Fruit fly (Drosophila melanogaster) whole organism, embryonic: ENCODE data around the gene CG5382.

Source experiments
- Bdp1 ChIP-seq: fragments of 200-800 bp; sonication (Bioruptor generic); optimal IDR thresholded peaks from 3 replicates; lab custom pipeline; 2016; ENCODE audit warnings: missing biosample characterization, missing genetic modification characterization
- CG10543 ChIP-seq: fragments of 200-800 bp; sonication (Bioruptor generic); optimal IDR thresholded peaks from 3 replicates; lab custom pipeline; 2017; ENCODE audit warnings: missing biosample characterization, mild to moderate bottlenecking, missing genetic modification characterization, moderate library complexity
- CG11093 ChIP-seq: fragments of 200-800 bp; sonication (Bioruptor generic); IDR thresholded peaks from 3 replicates; pipeline ENCODE4 v1.3.6; 2022; ENCODE audit warnings: missing biosample characterization, missing genetic modification characterization
- CG12104 ChIP-seq: fragments of 200-800 bp; sonication (Bioruptor generic); optimal IDR thresholded peaks from 3 replicates; lab custom pipeline; 2016; ENCODE audit warnings: missing biosample characterization, missing genetic modification characterization
- CG15696 ChIP-seq: fragments of 200-800 bp; sonication (Bioruptor generic); optimal IDR thresholded peaks from 2 replicates; lab custom pipeline; 2019; ENCODE audit warnings: missing biosample characterization, mild to moderate bottlenecking, missing genetic modification characterization, moderate library complexity
- CG1603 ChIP-seq: fragments of 200-800 bp; sonication (Bioruptor generic); optimal IDR thresholded peaks from 2 replicates; lab custom pipeline; 2019; ENCODE audit warnings: missing biosample characterization, mild to moderate bottlenecking, missing genetic modification characterization, moderate library complexity
- CG2712 ChIP-seq: fragments of 200-800 bp; optimal IDR thresholded peaks from 3 replicates; lab custom pipeline; 2019; ENCODE audit warnings: missing biosample characterization, mild to moderate bottlenecking, missing genetic modification characterization, moderate library complexity
- CG3163 ChIP-seq: fragments of 200-800 bp; sonication (Bioruptor generic); optimal IDR thresholded peaks from 3 replicates; lab custom pipeline; 2016; ENCODE audit warnings: missing biosample characterization, missing genetic modification characterization
- CG32767 ChIP-seq: fragments of 200-800 bp; sonication (Bioruptor generic); IDR thresholded peaks from 2 replicates; pipeline ENCODE4 v1.3.6; 2022; ENCODE audit warnings: missing biosample characterization, missing genetic modification characterization
- CG33213 ChIP-seq: fragments of 200-800 bp; sonication (Bioruptor generic); optimal IDR thresholded peaks from 3 replicates; lab custom pipeline; 2016; ENCODE audit warnings: missing biosample characterization, missing genetic modification characterization
- CG6175 ChIP-seq: fragments of 200-800 bp; sonication (Bioruptor generic); IDR thresholded peaks from 3 replicates; pipeline ENCODE4 v1.3.6; 2022; ENCODE audit warnings: missing biosample characterization, missing genetic modification characterization
- CG9932 ChIP-seq: fragments of 200-800 bp; sonication (Bioruptor generic); IDR thresholded peaks from 2 replicates; pipeline ENCODE4 v1.3.6; 2022; ENCODE audit warnings: missing biosample characterization, missing genetic modification characterization
- Dek ChIP-seq: fragments of 200-800 bp; sonication (Bioruptor generic); optimal IDR thresholded peaks from 3 replicates; lab custom pipeline; 2019; ENCODE audit warnings: missing biosample characterization, mild to moderate bottlenecking, missing genetic modification characterization, moderate library complexity
- Dip2 ChIP-seq: fragments of 200-800 bp; sonication (Bioruptor generic); IDR thresholded peaks from 2 replicates; pipeline ENCODE4 v1.3.6; 2022; ENCODE audit warnings: missing biosample characterization, missing genetic modification characterization
- Dip3 ChIP-seq: fragments of 200-800 bp; sonication (Bioruptor generic); optimal IDR thresholded peaks from 3 replicates; lab custom pipeline; 2016; ENCODE audit warnings: missing biosample characterization, missing genetic modification characterization
- Ets65A ChIP-seq: fragments of 200-800 bp; sonication (Bioruptor generic); peaks from one replicate; lab custom pipeline; 2016; ENCODE audit warnings: missing biosample characterization, missing genetic modification characterization
- GATAe ChIP-seq: fragments of 200-800 bp; sonication (Bioruptor generic); conservative IDR thresholded peaks from 2 replicates; pipeline ENCODE4 v1.3.6; 2022; ENCODE audit warnings: missing biosample characterization, missing genetic modification characterization
- HLH4C ChIP-seq: fragments of 200-800 bp; sonication (Bioruptor generic); IDR thresholded peaks from 3 replicates; pipeline ENCODE4 v1.3.6; 2022; ENCODE audit warnings: missing biosample characterization, missing genetic modification characterization; ENCODE audit not compliant: partially characterized antibody
- Hand ChIP-seq: fragments of 200-800 bp; sonication (Bioruptor generic); optimal IDR thresholded peaks from 2 replicates; lab custom pipeline; 2017; ENCODE audit warnings: mild to moderate bottlenecking, missing biosample characterization, missing genetic modification reagents, missing genetic modification characterization
- Med ChIP-seq: fragments of 200-800 bp; sonication (Bioruptor generic); peaks from one replicate; lab custom pipeline; 2016; ENCODE audit warnings: missing biosample characterization, missing genetic modification characterization, mild to moderate bottlenecking, inconsistent platforms, moderate library complexity
- Myb ChIP-seq: fragments of 200-800 bp; sonication (Bioruptor generic); optimal IDR thresholded peaks from 2 replicates; lab custom pipeline; 2016; ENCODE audit warnings: missing biosample characterization, missing genetic modification characterization
- Optix ChIP-seq: fragments of 200-800 bp; sonication (Bioruptor generic); IDR thresholded peaks from 3 replicates; pipeline ENCODE4 v1.3.6; 2022; ENCODE audit warnings: missing biosample characterization, missing genetic modification characterization
- Usf ChIP-seq: fragments of 200-800 bp; sonication (Bioruptor generic); optimal IDR thresholded peaks from 2 replicates; lab custom pipeline; 2017; ENCODE audit warnings: missing genotype, missing biosample characterization, missing genetic modification characterization
- Vsx1 ChIP-seq: fragments of 200-800 bp; sonication (Bioruptor generic); optimal IDR thresholded peaks from 2 replicates; lab custom pipeline; 2017; ENCODE audit warnings: missing biosample characterization, mild to moderate bottlenecking, missing genetic modification characterization, missing genetic modification reagents
- Xbp1 ChIP-seq: fragments of 200-800 bp; sonication (Bioruptor generic); optimal IDR thresholded peaks from 3 replicates; lab custom pipeline; 2016; ENCODE audit warnings: missing biosample characterization, mild to moderate bottlenecking, missing genetic modification characterization
- YL-1 ChIP-seq: fragments of 200-800 bp; sonication (Bioruptor generic); optimal IDR thresholded peaks from 3 replicates; lab custom pipeline; 2017; ENCODE audit warnings: missing biosample characterization, mild to moderate bottlenecking, missing genetic modification characterization
- bigmax ChIP-seq: fragments of 200-800 bp; sonication (Bioruptor generic); optimal IDR thresholded peaks from 2 replicates; lab custom pipeline; 2018; ENCODE audit warnings: missing biosample characterization, mild to moderate bottlenecking, missing genetic modification characterization
- crc ChIP-seq: fragments of 200-800 bp; sonication (Bioruptor generic); optimal IDR thresholded peaks from 2 replicates; lab custom pipeline; 2016; ENCODE audit warnings: missing biosample characterization, missing genetic modification characterization
- cwo ChIP-seq: fragments of 200-800 bp; sonication (Bioruptor generic); optimal IDR thresholded peaks from 3 replicates; lab custom pipeline; 2017; ENCODE audit warnings: missing biosample characterization, missing genetic modification characterization, mild to moderate bottlenecking, moderate library complexity, missing genetic modification reagents
- dysf ChIP-seq: fragments of 200-800 bp; sonication (Bioruptor generic); IDR thresholded peaks from 3 replicates; pipeline ENCODE4 v1.3.6; 2022; ENCODE audit warnings: missing biosample characterization, missing genetic modification characterization
- fd64A ChIP-seq: fragments of 200-800 bp; sonication (Bioruptor generic); optimal IDR thresholded peaks from 3 replicates; lab custom pipeline; 2018; ENCODE audit warnings: missing biosample characterization, mild to moderate bottlenecking, missing genetic modification characterization
- ftz-f1 ChIP-seq: fragments of 200-800 bp; sonication (Bioruptor generic); optimal IDR thresholded peaks from 2 replicates; lab custom pipeline; 2016; ENCODE audit warnings: missing biosample characterization, missing genetic modification characterization
- gce ChIP-seq: fragments of 200-800 bp; sonication (Bioruptor generic); IDR thresholded peaks from 3 replicates; pipeline ENCODE4 v1.3.6; 2022; ENCODE audit warnings: missing biosample characterization, missing genetic modification characterization
- grau ChIP-seq: fragments of 200-800 bp; optimal IDR thresholded peaks from 3 replicates; lab custom pipeline; 2019; ENCODE audit warnings: missing biosample characterization, mild to moderate bottlenecking, missing genetic modification characterization, moderate library complexity
- h ChIP-seq: fragments of >200 bp; optimal IDR thresholded peaks from 2 replicates; lab custom pipeline; 2017
- inv ChIP-seq: fragments of 200-800 bp; sonication (Bioruptor generic); IDR thresholded peaks from 2 replicates; pipeline ENCODE4 v1.3.6; 2022; ENCODE audit warnings: missing biosample characterization, missing genetic modification characterization; ENCODE audit not compliant: partially characterized antibody
- nau ChIP-seq: fragments of 200-800 bp; sonication (Bioruptor generic); optimal IDR thresholded peaks from 3 replicates; lab custom pipeline; 2017; ENCODE audit warnings: missing biosample characterization, mild to moderate bottlenecking, missing genetic modification characterization, missing genetic modification reagents
- nmo ChIP-seq: fragments of 200-800 bp; sonication (Bioruptor generic); optimal IDR thresholded peaks from 2 replicates; lab custom pipeline; 2018; ENCODE audit warnings: missing biosample characterization, mild to moderate bottlenecking, missing genetic modification characterization, moderate library complexity
- nom ChIP-seq: fragments of 200-800 bp; sonication (Bioruptor generic); optimal IDR thresholded peaks from 2 replicates; lab custom pipeline; 2017; ENCODE audit warnings: missing biosample characterization, missing genetic modification characterization, mild to moderate bottlenecking, moderate library complexity, missing genetic modification reagents
- pnt ChIP-seq: fragments of 200-800 bp; sonication (Bioruptor generic); optimal IDR thresholded peaks from 3 replicates; lab custom pipeline; 2016; ENCODE audit warnings: missing biosample characterization, missing genetic modification characterization
- shn ChIP-seq: fragments of 200-800 bp; sonication (Bioruptor generic); optimal IDR thresholded peaks from 3 replicates; lab custom pipeline; 2016; ENCODE audit warnings: missing biosample characterization, missing genetic modification characterization
- sna ChIP-seq: fragments of 200-800 bp; sonication (Bioruptor generic); IDR thresholded peaks from 2 replicates; pipeline ENCODE4 v1.3.6; 2022; ENCODE audit warnings: missing biosample characterization, missing genetic modification characterization; ENCODE audit not compliant: partially characterized antibody
- sob ChIP-seq: fragments of 200-800 bp; sonication (Bioruptor generic); IDR thresholded peaks from 2 replicates; pipeline ENCODE4 v1.3.6; 2022; ENCODE audit warnings: missing biosample characterization, missing genetic modification characterization
- sqz ChIP-seq: fragments of 200-800 bp; sonication (Bioruptor generic); optimal IDR thresholded peaks from 3 replicates; lab custom pipeline; 2018; ENCODE audit warnings: missing biosample characterization, mild to moderate bottlenecking, missing genetic modification characterization
- sug ChIP-seq: fragments of 200-800 bp; optimal IDR thresholded peaks from 2 replicates; lab custom pipeline; 2019; ENCODE audit warnings: missing biosample characterization, mild to moderate bottlenecking, missing genetic modification characterization, moderate library complexity
- tap ChIP-seq: fragments of 200-800 bp; optimal IDR thresholded peaks from 3 replicates; lab custom pipeline; 2019; ENCODE audit warnings: missing biosample characterization, mild to moderate bottlenecking, missing genetic modification characterization, moderate library complexity
- tll ChIP-seq, 2 experiments: fragments of 200-800 bp in 1 of 2; fragments of >200 bp in 1 of 2; sonication (Bioruptor generic) in 1 of 2; optimal IDR thresholded peaks; 2 replicates each; lab custom pipeline; 2017 to 2019; ENCODE audit warnings: missing biosample characterization in 2 of 2, missing genetic modification characterization in 2 of 2, mild to moderate bottlenecking in 1 of 2, moderate library complexity in 1 of 2
- unc-4 ChIP-seq: fragments of 200-800 bp; sonication (Bioruptor generic); IDR thresholded peaks from 2 replicates; pipeline ENCODE4 v1.3.6; 2022; ENCODE audit warnings: missing biosample characterization, missing genetic modification characterization; ENCODE audit not compliant: partially characterized antibody
- wek ChIP-seq: fragments of 200-800 bp; sonication (Bioruptor generic); optimal IDR thresholded peaks from 3 replicates; lab custom pipeline; 2018; ENCODE audit warnings: missing biosample characterization, mild to moderate bottlenecking, missing genetic modification characterization, moderate library complexity
- zfh2 ChIP-seq: fragments of 200-800 bp; sonication (Bioruptor generic); optimal IDR thresholded peaks from 2 replicates; lab custom pipeline; 2016; ENCODE audit warnings: missing biosample characterization, missing genetic modification characterization

CG5382 gene

DNA sequence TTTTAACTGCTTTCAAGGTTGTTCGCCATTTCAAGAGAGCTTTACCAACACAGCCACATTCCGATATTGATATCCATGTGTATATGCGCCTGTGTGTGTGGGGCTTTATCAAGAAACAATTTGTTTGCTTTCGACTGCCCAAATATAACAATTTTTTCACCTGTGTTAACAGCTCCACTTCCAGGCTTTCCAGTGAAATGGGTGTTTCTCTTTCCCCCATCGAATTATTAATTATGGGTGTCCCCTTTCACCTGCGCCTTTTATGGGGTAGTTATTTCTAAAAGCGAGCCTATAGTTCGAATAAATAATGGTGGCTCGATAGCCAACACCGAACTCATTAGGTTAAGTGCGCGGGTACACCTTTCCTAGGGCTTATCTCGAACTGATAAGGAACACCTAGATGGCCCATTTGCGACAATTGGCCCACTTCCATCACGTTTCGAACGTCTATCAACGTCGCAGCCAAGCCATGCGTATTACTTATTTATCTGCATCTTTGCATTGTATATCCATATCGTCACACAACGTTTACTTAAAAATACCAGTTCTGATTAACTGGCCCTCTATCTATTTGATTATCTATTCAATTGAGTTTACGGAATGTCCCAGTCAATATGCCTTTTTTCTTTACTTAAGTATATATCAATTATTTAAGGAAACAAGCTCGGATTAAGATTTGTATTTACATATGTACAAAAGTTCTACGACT lies 46.2 kb upstream of the CG5382 start (continued):
- TF ChIP-seq sna (GFP tag; lab: Robert Waterston, UW) (no peak), ftz-f1 (GFP tag; lab: Kevin White, UChicago) (peak; percentile 87), Hand (no peak), CG3163 (GFP tag; lab: Kevin White, UChicago) (no peak), unc-4 (GFP tag; lab: Robert Waterston, UW) (no peak), CG1603 (tag; lab: Kevin White, UChicago) (no peak), nau (no peak), gce (GFP tag; lab: Robert Waterston, UW) (no peak), CG10543 (GFP tag; lab: Kevin White, UChicago) (peak; percentile 45), CG15696 (no peak), grau (tag; lab: Kevin White, UChicago) (no peak), Dip2 (GFP tag; lab: Robert Waterston, UW) (no peak), Dip3 (GFP tag; lab: Kevin White, UChicago) (no peak), wek (GFP tag; lab: Kevin White, UChicago) (no peak), YL-1 (GFP tag; lab: Kevin White, UChicago) (no peak), tll (GFP tag; optimal IDR thresholded peaks at IDR 0.05; lab: Kevin White, UChicago) (no peak), Usf (GFP tag; lab: Kevin White, UChicago) (no peak), GATAe (no peak), CG32767 (no peak), Optix (no peak), nmo (no peak), Xbp1 (GFP tag; lab: Kevin White, UChicago) (no peak), crc (GFP tag; lab: Kevin White, UChicago) (no peak), CG11093 (GFP tag; lab: Robert Waterston, UW) (no peak), h (no peak), Dek (tag; lab: Kevin White, UChicago) (no peak), bigmax (GFP tag; lab: Kevin White, UChicago) (peak; percentile 25), CG33213 (no peak), dysf (GFP tag; lab: Robert Waterston, UW) (no peak), CG12104 (GFP tag; lab: Kevin White, UChicago) (no peak), sqz (no peak), shn (GFP tag; lab: Kevin White, UChicago) (no peak), sob (GFP tag; lab: Robert Waterston, UW) (no peak; the same call in 1 of the 2 replicates), cwo (GFP tag; lab: Kevin White, UChicago) (peak; percentile 59), Bdp1 (GFP tag; lab: Kevin White, UChicago) (no peak), zfh2 (GFP tag; lab: Kevin White, UChicago) (no peak), Med (GFP tag; lab: Kevin White, UChicago) (peak; percentile 70), CG6175 (no peak), Ets65A (GFP tag; lab: Kevin White, UChicago) (no peak), HLH4C (GFP tag; lab: Robert Waterston, UW) (0 out of 3 replicates have a peak, but pooled peaks have one; percentile 8), CG9932 (GFP tag; lab: Robert Waterston, UW) (peak; percentile 19; the same call in 1 of the 2 replicates), tap (tag; lab: Kevin White, UChicago) (no peak), Vsx1 (GFP tag; lab: Kevin White, UChicago) (no peak), CG2712 (no peak), Myb (GFP tag; lab: Kevin White, UChicago) (no peak), fd64A (GFP tag; lab: Kevin White, UChicago) (peak; percentile 9), nom (GFP tag; lab: Kevin White, UChicago) (no peak), inv (GFP tag; lab: Robert Waterston, UW) (no peak), sug (tag; lab: Kevin White, UChicago) (peak; percentile 58), pnt (GFP tag; lab: Kevin White, UChicago) (no peak)
